ENCODE assay signal across 2 worm cellular contexts in genomic region chrV:667459-667858, ce11.
TF ChIP-seq lines count a peak whose summit lies in the region.

nhr-180 (minus strand) TSS chrV:667510.

TF ChIP-seq in whole organism, L1 larva, 84 proteins besides CTCF, POLR2A, EP300 and RAD21 (continued from another document):
- no peak for TF ChIP-seq vab-15 (tag; optimal IDR thresholded peaks at IDR 0.05; lab: Kevin White, UChicago)
- TF ChIP-seq mab-9 (GFP tag; IDR thresholded peaks at IDR 0.05; lab: Robert Waterston, UW) = no peak
- TF ChIP-seq elt-2 (tag; optimal IDR thresholded peaks at IDR 0.05; lab: Kevin White, UChicago) = peak; percentile 8
- TF ChIP-seq mef-2 (tag; optimal IDR thresholded peaks at IDR 0.05; lab: Kevin White, UChicago) = no peak
- TF ChIP-seq sup-37 (GFP tag; optimal IDR thresholded peaks at IDR 0.05; lab: Kevin White, UChicago) = no peak
- peak; percentile 17 for TF ChIP-seq xbp-1 (tag; optimal IDR thresholded peaks at IDR 0.05; lab: Kevin White, UChicago)
- TF ChIP-seq nhr-28 (tag; optimal IDR thresholded peaks at IDR 0.05; lab: Kevin White, UChicago) = no peak
- no peak for TF ChIP-seq efl-1 (optimal IDR thresholded peaks at IDR 0.05; lab: Kevin White, UChicago)
- no peak for TF ChIP-seq efl-1 (GFP tag; optimal IDR thresholded peaks at IDR 0.05 in 1 of 2; lab: Kevin White, UChicago)
- TF ChIP-seq fkh-4 (tag; optimal IDR thresholded peaks at IDR 0.05; lab: Kevin White, UChicago; ENCODE audit: borderline replicate concordance) = no peak
- TF ChIP-seq nhr-20 (tag; optimal IDR thresholded peaks at IDR 0.05; lab: Kevin White, UChicago) = peak; percentile 14
- TF ChIP-seq irx-1 (tag; optimal IDR thresholded peaks at IDR 0.05; lab: Kevin White, UChicago) = no peak
- TF ChIP-seq unc-130 (tag; optimal IDR thresholded peaks at IDR 0.05; lab: Kevin White, UChicago) = no peak
- TF ChIP-seq rnt-1 (tag; optimal IDR thresholded peaks at IDR 0.05; lab: Kevin White, UChicago) = no peak
- no peak for TF ChIP-seq lin-39 (tag; optimal IDR thresholded peaks at IDR 0.05; lab: Kevin White, UChicago)
- no peak for TF ChIP-seq egl-27 (tag; optimal IDR thresholded peaks at IDR 0.05; lab: Kevin White, UChicago)
- TF ChIP-seq zip-4 (GFP tag; optimal IDR thresholded peaks at IDR 0.05; lab: Kevin White, UChicago) = no peak
- TF ChIP-seq fkh-8 (tag; optimal IDR thresholded peaks at IDR 0.05; lab: Kevin White, UChicago) = no peak
- TF ChIP-seq snu-23 (GFP tag; optimal IDR thresholded peaks at IDR 0.05; lab: Kevin White, UChicago) = peak; percentile 27
- TF ChIP-seq skn-1 (tag; optimal IDR thresholded peaks at IDR 0.05; lab: Kevin White, UChicago) = peak; percentile 0
- no peak for TF ChIP-seq nhr-76 (tag; optimal IDR thresholded peaks at IDR 0.05; lab: Kevin White, UChicago)

TF ChIP-seq in whole organism, L4 larva, 104 proteins besides CTCF, POLR2A, EP300 and RAD21 (continued from another document):
- TF ChIP-seq pqm-1 (tag; optimal IDR thresholded peaks at IDR 0.05; lab: Kevin White, UChicago) (no peak), T26A8.4 (GFP tag; IDR thresholded peaks at IDR 0.05; lab: Robert Waterston, UW) (no peak), T20F7.1 (GFP tag; optimal IDR thresholded peaks at IDR 0.05; lab: Kevin White, UChicago) (no peak), ceh-32 (tag; optimal IDR thresholded peaks at IDR 0.05; lab: Kevin White, UChicago; ENCODE audit: poor library complexity) (no peak), nhr-102 (tag; optimal IDR thresholded peaks at IDR 0.05; lab: Kevin White, UChicago) (no peak), dmd-6 (GFP tag; IDR thresholded peaks at IDR 0.05; lab: Robert Waterston, UW) (peak; percentile 61; the same call in 1 of the 2 replicates), aly-2 (tag; optimal IDR thresholded peaks at IDR 0.05; lab: Kevin White, UChicago) (no peak), hif-1 (tag; optimal IDR thresholded peaks at IDR 0.05; lab: Kevin White, UChicago) (no peak), daf-16 (GFP tag; optimal IDR thresholded peaks at IDR 0.05; lab: Kevin White, UChicago) (no peak), daf-16 (tag; optimal IDR thresholded peaks at IDR 0.05; lab: Kevin White, UChicago) (no peak), ceh-62 (tag; optimal IDR thresholded peaks at IDR 0.05; lab: Kevin White, UChicago) (no peak), D1046.2 (GFP tag; IDR thresholded peaks at IDR 0.05; lab: Robert Waterston, UW) (no peak), snpc-1.2 (GFP tag; IDR thresholded peaks at IDR 0.05; lab: Robert Waterston, UW) (no peak), nhr-48 (tag; optimal IDR thresholded peaks at IDR 0.05; lab: Kevin White, UChicago) (no peak), ceh-28 (tag; optimal IDR thresholded peaks at IDR 0.05; lab: Kevin White, UChicago) (no peak), jun-1 (tag; optimal IDR thresholded peaks at IDR 0.05; lab: Kevin White, UChicago) (no peak), Y48G9A.11 (GFP tag; IDR thresholded peaks at IDR 0.05; lab: Robert Waterston, UW) (no peak), saeg-2 (GFP tag; IDR thresholded peaks at IDR 0.05; lab: Robert Waterston, UW) (no peak), gei-8 (GFP tag; optimal IDR thresholded peaks at IDR 0.05; lab: Kevin White, UChicago) (no peak), zfp-2 (tag; optimal IDR thresholded peaks at IDR 0.05; lab: Kevin White, UChicago) (no peak), nhr-111 (GFP tag; optimal IDR thresholded peaks at IDR 0.05; lab: Kevin White, UChicago) (no peak), dpl-1 (GFP tag; optimal IDR thresholded peaks at IDR 0.05; lab: Kevin White, UChicago) (no peak), mxl-2 (GFP tag; conservative IDR thresholded peaks at IDR 0.05; lab: Robert Waterston, UW) (no peak), daf-19 (GFP tag; conservative IDR thresholded peaks at IDR 0.05; lab: Robert Waterston, UW) (no peak), egl-27 (tag; optimal IDR thresholded peaks at IDR 0.05; lab: Kevin White, UChicago) (no peak), ztf-11 (tag; optimal IDR thresholded peaks at IDR 0.05; lab: Kevin White, UChicago) (no peak), mep-1 (tag; optimal IDR thresholded peaks at IDR 0.05; lab: Kevin White, UChicago) (no peak), madf-5 (GFP tag; IDR thresholded peaks at IDR 0.05; lab: Robert Waterston, UW) (no peak), lin-39 (tag; optimal IDR thresholded peaks at IDR 0.05; lab: Kevin White, UChicago) (no peak), nhr-10 (tag; optimal IDR thresholded peaks at IDR 0.05; lab: Kevin White, UChicago) (no peak), ceh-44 (GFP tag; IDR thresholded peaks at IDR 0.05; lab: Robert Waterston, UW) (no peak), arid-1 (GFP tag; conservative IDR thresholded peaks at IDR 0.05; lab: Robert Waterston, UW) (no peak), fkh-10 (GFP tag; optimal IDR thresholded peaks at IDR 0.05; lab: Kevin White, UChicago) (no peak), lin-29 (GFP tag; IDR thresholded peaks at IDR 0.05; lab: Robert Waterston, UW) (no peak), vab-7 (GFP tag; IDR thresholded peaks at IDR 0.05; lab: Robert Waterston, UW) (no peak), tra-1 (GFP tag; IDR thresholded peaks at IDR 0.05; lab: Robert Waterston, UW) (no peak), mdt-29 (GFP tag; IDR thresholded peaks at IDR 0.05; lab: Robert Waterston, UW) (no peak)
TF ChIP-seq in whole organism, L4 larva: peak in this region for 9.
